Worm (Caenorhabditis elegans) whole organism, L3 larva: Measurements from ENCODE around the gene str-170.

ENCODE experiments used
- R02D3.7 ChIP-seq: fragments of 150-350 bp; optimal IDR thresholded peaks from 2 replicates; lab custom pipeline; 2014; ENCODE audit warnings: missing biosample characterization, missing genetic modification characterization
- ZK546.5 ChIP-seq: sonication (generic microtip); optimal IDR thresholded peaks from 2 replicates; lab custom pipeline; 2017; ENCODE audit warnings: missing biosample characterization, missing genetic modification characterization
- aly-2 ChIP-seq: fragments of 150-350 bp; optimal IDR thresholded peaks from 2 replicates; lab custom pipeline; 2014; ENCODE audit warnings: missing biosample characterization, missing genetic modification characterization
- ceh-16 ChIP-seq: sonication (generic microtip); optimal IDR thresholded peaks from 2 replicates; lab custom pipeline; 2017; ENCODE audit warnings: missing biosample characterization, missing genetic modification characterization
- ceh-28 ChIP-seq: fragments of 150-350 bp; optimal IDR thresholded peaks from 2 replicates; lab custom pipeline; 2014; ENCODE audit warnings: missing biosample characterization, missing genetic modification reagents, missing genetic modification characterization
- ceh-9 ChIP-seq: sonication (generic microtip); optimal IDR thresholded peaks from 2 replicates; lab custom pipeline; 2018; ENCODE audit warnings: missing biosample characterization, missing genetic modification characterization
- daf-12 ChIP-seq: fragments of 150-350 bp; optimal IDR thresholded peaks from 2 replicates; lab custom pipeline; 2014; ENCODE audit warnings: missing biosample characterization, missing genetic modification reagents, missing genetic modification characterization
- egl-27 ChIP-seq: sonication (generic microtip); optimal IDR thresholded peaks from 4 replicates; lab custom pipeline; 2017; ENCODE audit warnings: missing biosample characterization, missing genetic modification reagents, missing genetic modification characterization
- elt-1 ChIP-seq: fragments of 150-350 bp; optimal IDR thresholded peaks from 2 replicates; lab custom pipeline; 2014; ENCODE audit warnings: missing biosample characterization, missing genetic modification characterization
- elt-2 ChIP-seq: sonication (generic microtip); optimal IDR thresholded peaks from 2 replicates; lab custom pipeline; 2016; ENCODE audit warnings: missing genetic modification reagents, mild to moderate bottlenecking, missing genetic modification characterization, missing compliant biosample characterization
- elt-3 ChIP-seq, 3 experiments: fragments of 150-350 bp in 1 of 3; sonication (generic microtip) in 2 of 3; optimal IDR thresholded peaks; 2 replicates in 2 of 3; 4 replicates in 1 of 3; lab custom pipeline; 2014 to 2017; ENCODE audit warnings: missing biosample characterization in 3 of 3, missing genetic modification characterization in 3 of 3
- eor-1 ChIP-seq, 2 experiments: fragments of 150-350 bp; optimal IDR thresholded peaks; 2 replicates each; lab custom pipeline; 2014 to 2018; ENCODE audit warnings: missing biosample characterization in 2 of 2, missing genetic modification characterization in 2 of 2
- fkh-2 ChIP-seq: fragments of 150-350 bp; optimal IDR thresholded peaks from 2 replicates; lab custom pipeline; 2014; ENCODE audit warnings: missing biosample characterization, missing genetic modification reagents, missing genetic modification characterization
- fos-1 ChIP-seq: fragments of 150-350 bp; optimal IDR thresholded peaks from 2 replicates; lab custom pipeline; 2014; ENCODE audit warnings: missing biosample characterization, missing genetic modification characterization
- hmg-11 ChIP-seq: sonication (generic microtip); optimal IDR thresholded peaks from 2 replicates; lab custom pipeline; 2016; ENCODE audit warnings: missing genetic modification characterization, missing compliant biosample characterization
- jun-1 ChIP-seq: fragments of 150-350 bp; optimal IDR thresholded peaks from 2 replicates; lab custom pipeline; 2014; ENCODE audit warnings: missing biosample characterization, missing genetic modification reagents, missing genetic modification characterization
- lin-15B ChIP-seq: fragments of 150-350 bp; optimal IDR thresholded peaks from 2 replicates; lab custom pipeline; 2014; ENCODE audit warnings: missing biosample characterization, missing genetic modification characterization
- lin-39 ChIP-seq: fragments of 150-350 bp; optimal IDR thresholded peaks from 2 replicates; lab custom pipeline; 2018; ENCODE audit warnings: missing biosample characterization, missing genetic modification reagents, missing genetic modification characterization
- lsy-12 ChIP-seq: sonication (generic microtip); optimal IDR thresholded peaks from 2 replicates; lab custom pipeline; 2016; ENCODE audit warnings: mild to moderate bottlenecking, missing genetic modification characterization, missing compliant biosample characterization
- mdl-1 ChIP-seq: fragments of 150-350 bp; optimal IDR thresholded peaks from 2 replicates; lab custom pipeline; 2014; ENCODE audit warnings: missing biosample characterization, missing genetic modification characterization
- nfya-1 ChIP-seq: sonication (generic microtip); optimal IDR thresholded peaks from 2 replicates; lab custom pipeline; 2017; ENCODE audit warnings: missing genetic modification characterization, mild to moderate bottlenecking, missing compliant biosample characterization, antibody characterized with exemption, moderate library complexity; ENCODE audit not compliant: insufficient read depth
- nhr-11 ChIP-seq: fragments of 150-350 bp; optimal IDR thresholded peaks from 2 replicates; lab custom pipeline; 2014; ENCODE audit warnings: missing biosample characterization, missing genetic modification characterization
- nhr-12 ChIP-seq: fragments of 150-350 bp; optimal IDR thresholded peaks from 2 replicates; lab custom pipeline; 2014; ENCODE audit warnings: missing biosample characterization, missing genetic modification characterization
- nhr-23 ChIP-seq: fragments of 150-350 bp; optimal IDR thresholded peaks from 2 replicates; lab custom pipeline; 2014; ENCODE audit warnings: missing biosample characterization, missing genetic modification reagents, missing genetic modification characterization
- nhr-237 ChIP-seq: fragments of 150-350 bp; optimal IDR thresholded peaks from 2 replicates; lab custom pipeline; 2014; ENCODE audit warnings: missing biosample characterization, missing genetic modification characterization
- nhr-28 ChIP-seq: fragments of 150-350 bp; optimal IDR thresholded peaks from 2 replicates; lab custom pipeline; 2014; ENCODE audit warnings: missing biosample characterization, missing genetic modification characterization
- nhr-43 ChIP-seq: sonication (generic microtip); optimal IDR thresholded peaks from 2 replicates; lab custom pipeline; 2016; ENCODE audit warnings: mild to moderate bottlenecking, missing genetic modification characterization, missing compliant biosample characterization; ENCODE audit not compliant: poor library complexity, severe bottlenecking
- nhr-67 ChIP-seq: fragments of 150-350 bp; optimal IDR thresholded peaks from 2 replicates; lab custom pipeline; 2014; ENCODE audit warnings: missing biosample characterization, missing genetic modification characterization
- nhr-76 ChIP-seq: fragments of 150-350 bp; sonication (generic microtip); optimal IDR thresholded peaks from 5 replicates; lab custom pipeline; 2014; ENCODE audit warnings: missing biosample characterization, missing genetic modification characterization
- nhr-77 ChIP-seq: fragments of 150-350 bp; optimal IDR thresholded peaks from 2 replicates; lab custom pipeline; 2014; ENCODE audit warnings: missing biosample characterization, missing genetic modification characterization
- pha-4 ChIP-seq: fragments of 150-350 bp; optimal IDR thresholded peaks from 2 replicates; lab custom pipeline; 2014; ENCODE audit warnings: missing biosample characterization, missing genetic modification reagents, missing genetic modification characterization
- pqm-1 ChIP-seq: fragments of 150-350 bp; optimal IDR thresholded peaks from 2 replicates; lab custom pipeline; 2017; ENCODE audit warnings: missing biosample characterization, missing genetic modification characterization, inconsistent platforms
- skn-1 ChIP-seq: fragments of 150-350 bp; optimal IDR thresholded peaks from 2 replicates; lab custom pipeline; 2014; ENCODE audit warnings: missing biosample characterization, missing genetic modification characterization
- snpc-4 ChIP-seq: fragments of 150-350 bp; optimal IDR thresholded peaks from 2 replicates; lab custom pipeline; 2014; ENCODE audit warnings: missing biosample characterization, missing genetic modification characterization
- unc-39 ChIP-seq: sonication (generic microtip); optimal IDR thresholded peaks from 4 replicates; lab custom pipeline; 2017; ENCODE audit warnings: missing biosample characterization, missing genetic modification characterization
- zag-1 ChIP-seq: fragments of 150-350 bp; optimal IDR thresholded peaks from 2 replicates; lab custom pipeline; 2014; ENCODE audit warnings: missing biosample characterization, missing genetic modification characterization
- ztf-11 ChIP-seq: fragments of 150-350 bp; optimal IDR thresholded peaks from 2 replicates; lab custom pipeline; 2014; ENCODE audit warnings: missing biosample characterization, missing genetic modification characterization
- ztf-4 ChIP-seq: fragments of 150-350 bp; optimal IDR thresholded peaks from 2 replicates; lab custom pipeline; 2014; ENCODE audit warnings: missing biosample characterization, missing genetic modification characterization

The str-170 gene

DNA sequence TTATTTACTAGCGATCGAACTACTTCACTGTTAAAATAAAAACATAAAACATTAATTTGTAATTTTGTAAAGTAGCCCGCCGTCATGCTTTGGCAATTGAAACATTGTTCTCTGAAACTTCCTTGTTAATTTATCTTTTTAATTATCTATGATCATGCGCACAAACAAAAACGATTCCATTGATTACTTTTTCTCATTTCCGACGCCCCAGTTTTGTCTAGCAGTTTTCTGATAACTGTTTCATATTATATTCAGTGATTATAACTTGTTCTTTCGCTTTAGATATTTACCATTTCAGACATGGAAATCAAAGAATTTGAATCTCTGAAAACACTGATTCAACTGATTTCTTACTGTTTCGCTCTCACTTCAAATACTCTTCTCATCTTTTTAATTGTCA is at the start of gene str-170:
Gene str-170, plus strand, starts transcription at position 301 of the 400 bp plus-strand sequence.
- TF ChIP-seq jun-1 (tag; lab: Kevin White, UChicago), result no peak
- no peak for TF ChIP-seq zag-1 (tag; lab: Kevin White, UChicago)
- TF ChIP-seq nhr-77, result no peak
- no peak for TF ChIP-seq daf-12 (tag; lab: Kevin White, UChicago)

DNA sequence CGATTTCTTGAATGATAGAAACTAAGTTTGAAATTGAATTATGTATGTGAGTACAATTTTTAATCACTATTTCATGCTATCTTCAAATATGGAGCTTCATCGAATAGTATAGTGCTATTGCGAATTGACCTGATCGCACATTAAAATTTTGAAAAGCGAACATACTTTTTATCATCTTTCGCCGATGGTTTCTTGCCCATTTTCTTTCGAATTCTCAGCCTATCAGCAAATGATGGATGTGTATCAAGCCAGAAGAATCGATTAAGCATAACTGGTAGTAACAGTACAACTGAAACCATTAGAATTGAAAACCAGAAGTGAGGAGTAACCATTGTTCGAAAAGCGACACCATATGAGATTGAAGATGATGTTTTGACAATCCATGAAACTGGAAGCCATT is 47.6 kb upstream of the str-170 start:
- TF ChIP-seq eor-1 (tag; optimal IDR thresholded peaks at IDR 0.05; lab: Kevin White, UChicago), result no peak
- TF ChIP-seq nhr-43 (tag; lab: Kevin White, UChicago), result no peak
- TF ChIP-seq elt-3 (tag; optimal IDR thresholded peaks at IDR 0.05; lab: Kevin White, UChicago), result no peak
- no peak for TF ChIP-seq aly-2 (tag; lab: Kevin White, UChicago)
- TF ChIP-seq ztf-11 (tag; lab: Kevin White, UChicago), result no peak
- no peak for TF ChIP-seq ceh-9 (tag; lab: Kevin White, UChicago)
- TF ChIP-seq ztf-4 (tag; lab: Kevin White, UChicago), result no peak
- no peak for TF ChIP-seq zag-1 (tag; lab: Kevin White, UChicago)
- no peak for TF ChIP-seq jun-1 (tag; lab: Kevin White, UChicago)
- TF ChIP-seq fos-1 (tag; lab: Kevin White, UChicago), result no peak
- no peak for TF ChIP-seq nhr-76 (tag; lab: Kevin White, UChicago)
- no peak for TF ChIP-seq elt-1 (tag; lab: Kevin White, UChicago)
- TF ChIP-seq ZK546.5 (tag; lab: Kevin White, UChicago), result no peak
- no peak for TF ChIP-seq nhr-237 (tag; lab: Kevin White, UChicago)
- TF ChIP-seq lin-39, result no peak

DNA sequence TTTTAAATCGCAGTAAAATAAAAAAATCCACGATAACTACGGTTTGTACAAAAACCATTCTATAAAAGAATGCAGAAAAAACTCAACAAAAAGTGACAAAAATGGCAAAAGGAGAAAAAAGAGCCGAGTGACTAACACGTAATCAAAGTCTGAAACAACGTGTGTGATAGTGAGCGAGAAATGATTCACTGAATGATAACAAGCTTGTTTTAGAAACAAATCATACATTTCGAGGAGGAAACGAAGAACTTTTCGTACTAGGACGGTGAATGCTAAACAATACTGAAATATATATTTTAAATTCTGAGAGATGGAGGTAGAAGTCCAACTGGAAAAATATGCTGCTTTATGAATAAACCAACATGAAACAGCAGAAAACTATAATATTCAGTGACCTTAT is 35.2 kb upstream of the str-170 start:
- TF ChIP-seq skn-1 (no peak), nhr-28 (tag; lab: Kevin White, UChicago) (no peak), ceh-28 (tag; lab: Kevin White, UChicago) (no peak), nhr-77 (no peak), nhr-11 (no peak), pqm-1 (tag; lab: Kevin White, UChicago) (peak; percentile 65), elt-2 (tag; lab: Kevin White, UChicago) (peak; percentile 61), ceh-16 (tag; lab: Kevin White, UChicago) (no peak)
- TF ChIP-seq, all 47 proteins: peak for 2

DNA sequence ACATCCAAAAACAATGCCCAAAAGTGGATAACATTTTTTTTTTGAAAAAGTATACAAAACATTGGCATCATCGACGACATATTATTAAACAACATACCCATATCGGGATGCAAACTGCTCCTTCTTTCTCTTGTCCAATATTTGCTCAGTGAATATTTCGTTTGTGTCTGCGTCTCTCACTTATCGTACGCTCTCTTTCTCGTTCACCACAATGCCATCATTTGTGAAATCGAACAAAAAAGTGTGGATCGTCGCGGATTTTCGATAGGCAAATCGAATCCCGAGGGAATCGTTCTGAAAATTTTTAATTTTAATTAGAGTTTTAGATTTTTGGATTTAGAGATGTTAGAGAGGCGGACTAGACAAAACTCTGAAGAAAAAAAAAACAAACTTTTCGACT is 30.4 kb upstream of the str-170 start, which contains the start of gene tat-2:
Gene tat-2, minus strand, starts transcription at position 101 of the 400 bp plus-strand sequence.
- TF ChIP-seq snpc-4, result no peak
- TF ChIP-seq pha-4 (tag; lab: Kevin White, UChicago), result peak; percentile 58

DNA sequence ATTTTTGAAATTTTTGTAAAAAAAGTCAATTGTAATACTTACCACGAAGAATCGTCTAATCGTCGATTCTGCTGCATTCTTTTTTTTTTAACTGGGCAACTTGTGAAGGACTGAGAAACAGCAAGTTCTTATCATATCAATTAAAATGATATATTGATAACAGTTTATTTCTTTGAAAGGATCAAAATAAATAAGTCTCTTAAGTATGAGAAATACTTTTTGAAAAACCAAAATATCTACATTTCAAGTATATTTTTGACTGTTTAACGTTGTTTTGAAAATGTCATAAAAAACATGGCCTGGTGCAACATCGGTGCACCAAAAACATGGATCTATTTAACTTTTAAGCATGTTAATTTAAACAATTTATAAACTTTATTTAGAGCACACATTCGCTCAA is 21.0 kb upstream of the str-170 start, which contains the start of gene Y17G9A.2:
Gene Y17G9A.2, minus strand, starts transcription at position 101 of the 400 bp plus-strand sequence.
- TF ChIP-seq mdl-1 (tag; lab: Kevin White, UChicago) (no peak), ceh-28 (tag; lab: Kevin White, UChicago) (no peak), fkh-2 (tag; lab: Kevin White, UChicago) (no peak), nhr-67 (no peak), elt-3 (tag; optimal IDR thresholded peaks at IDR 0.05; lab: Kevin White, UChicago) (no peak), aly-2 (tag; lab: Kevin White, UChicago) (no peak), lin-15B (tag; lab: Kevin White, UChicago) (no peak), hmg-11 (no peak), skn-1 (no peak), R02D3.7 (no peak), zag-1 (tag; lab: Kevin White, UChicago) (no peak)

DNA sequence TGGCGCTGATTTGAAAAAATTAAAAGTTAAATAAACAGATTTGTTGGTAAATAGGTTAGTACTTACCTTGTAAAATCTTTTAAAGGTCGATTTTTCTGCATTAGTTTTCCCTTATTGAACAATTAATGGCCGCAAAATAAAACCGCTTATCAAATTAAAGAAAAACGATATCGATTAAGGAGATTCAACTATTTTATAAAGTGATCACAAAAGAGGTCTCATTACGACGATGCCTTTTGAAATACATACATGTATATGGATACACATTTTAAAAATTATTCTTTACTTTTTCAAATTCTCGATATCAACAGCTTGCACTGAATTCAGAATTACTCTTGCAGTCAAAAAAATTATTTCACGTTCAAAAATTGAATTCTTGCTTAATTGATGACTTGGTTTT is 18.6 kb upstream of the str-170 start, which contains the start of gene Y17G9A.3:
Gene Y17G9A.3, minus strand, starts transcription at position 101 of the 400 bp plus-strand sequence.
- no peak for TF ChIP-seq lsy-12 (tag; lab: Kevin White, UChicago)
- no peak for TF ChIP-seq nfya-1
- TF ChIP-seq elt-2 (tag; lab: Kevin White, UChicago), result no peak
- TF ChIP-seq nhr-237 (tag; lab: Kevin White, UChicago), result no peak
- no peak for TF ChIP-seq ceh-9 (tag; lab: Kevin White, UChicago)
- no peak for TF ChIP-seq eor-1 (tag; optimal IDR thresholded peaks at IDR 0.05; lab: Kevin White, UChicago)
- TF ChIP-seq elt-3 (tag; optimal IDR thresholded peaks at IDR 0.05; lab: Kevin White, UChicago), result no peak
- TF ChIP-seq nhr-23 (tag; lab: Kevin White, UChicago), result no peak
- no peak for TF ChIP-seq pha-4 (tag; lab: Kevin White, UChicago)
- no peak for TF ChIP-seq ztf-11 (tag; lab: Kevin White, UChicago)
- TF ChIP-seq egl-27, result no peak
- no peak for TF ChIP-seq mdl-1 (tag; lab: Kevin White, UChicago)
- TF ChIP-seq unc-39 (tag; lab: Kevin White, UChicago), result no peak
- TF ChIP-seq R02D3.7, result no peak
- TF ChIP-seq nhr-12 (tag; lab: Kevin White, UChicago), result no peak
- no peak for TF ChIP-seq ceh-16 (tag; lab: Kevin White, UChicago)
- no peak for TF ChIP-seq ztf-4 (tag; lab: Kevin White, UChicago)
- no peak for TF ChIP-seq jun-1 (tag; lab: Kevin White, UChicago)
- no peak for TF ChIP-seq skn-1
